Worm (Caenorhabditis elegans) whole organism, L1 larva: ENCODE results near the gene C03G6.17.

Experiments
- snu-23 ChIP-seq: sonication (generic microtip); optimal IDR thresholded peaks from 2 replicates; lab custom pipeline; 2016; ENCODE audit warnings: missing genetic modification characterization, missing compliant biosample characterization
- ztf-4 ChIP-seq: fragments of 150-350 bp; optimal IDR thresholded peaks from 2 replicates; lab custom pipeline; 2014; ENCODE audit warnings: missing biosample characterization, missing genetic modification characterization

- TF ChIP-seq ztf-4 (tag; lab: Kevin White, UChicago) (no peak), snu-23 (GFP tag; lab: Kevin White, UChicago) (no peak)
Measured at ce11 chrV:7414909-7415308, 34.0 kb upstream of the C03G6.17 start, which contains the start of gene F18E3.12.
